Fruit fly (Drosophila melanogaster): ENCODE measurements around the gene CG34177.

Gene CG34177

dm6 chr2L:4422154-4422553, 11.6 kb upstream of the CG34177 start (continued):
- TF ChIP-seq CG42726 (GFP tag; IDR thresholded peaks at IDR 0.05; ENCODE audit: partially characterized antibody) (no peak), CG3838 (GFP tag; optimal IDR thresholded peaks at IDR 0.05) (no peak), Bgb (GFP tag; IDR thresholded peaks at IDR 0.05; ENCODE audit: partially characterized antibody) (no peak), sens (GFP tag) (peak; percentile 3), emc (GFP tag; optimal IDR thresholded peaks at IDR 0.05) (no peak), mam (GFP tag; optimal IDR thresholded peaks at IDR 0.05) (no peak), bbx (GFP tag; IDR thresholded peaks at IDR 0.05; ENCODE audit: partially characterized antibody) (no peak), CG15011 (GFP tag; optimal IDR thresholded peaks at IDR 0.05) (no peak), Meics (GFP tag; optimal IDR thresholded peaks at IDR 0.05) (no peak), CG2120 (GFP tag; optimal IDR thresholded peaks at IDR 0.05) (peak; percentile 34), lilli (GFP tag; optimal IDR thresholded peaks at IDR 0.05) (peak; percentile 5), Ptx1 (GFP tag; IDR thresholded peaks at IDR 0.05) (peak; percentile 33; the same call in 1 of the 2 replicates), nom (GFP tag; optimal IDR thresholded peaks at IDR 0.05) (no peak), CG32532 (GFP tag; IDR thresholded peaks at IDR 0.05) (peak; percentile 18; the same call in 1 of the 2 replicates), btn (GFP tag; optimal IDR thresholded peaks at IDR 0.05) (no peak), CG31388 (GFP tag; optimal IDR thresholded peaks at IDR 0.05) (no peak), BtbVII (GFP tag; optimal IDR thresholded peaks at IDR 0.05) (no peak), tio (GFP tag; optimal IDR thresholded peaks at IDR 0.05) (no peak), CG8924 (tag; optimal IDR thresholded peaks at IDR 0.05) (no peak), jumu (GFP tag; optimal IDR thresholded peaks at IDR 0.05) (no peak), disco-r (GFP tag; optimal IDR thresholded peaks at IDR 0.05) (no peak), slp2 (GFP tag; optimal IDR thresholded peaks at IDR 0.05) (no peak), unc-4 (GFP tag; IDR thresholded peaks at IDR 0.05; ENCODE audit: partially characterized antibody) (no peak), prd (optimal IDR thresholded peaks at IDR 0.05) (no peak), prd (GFP tag; IDR thresholded peaks at IDR 0.05) (peak; percentile 28; the same call in 1 of the 3 replicates), az2 (GFP tag; optimal IDR thresholded peaks at IDR 0.05) (no peak), pho (GFP tag; optimal IDR thresholded peaks at IDR 0.05) (no peak), trem (tag; optimal IDR thresholded peaks at IDR 0.05) (no peak), CG11093 (GFP tag; IDR thresholded peaks at IDR 0.05) (no peak), jing (GFP tag; optimal IDR thresholded peaks at IDR 0.05) (no peak), onecut (GFP tag; IDR thresholded peaks at IDR 0.05) (no peak), D19B (GFP tag; optimal IDR thresholded peaks at IDR 0.05) (peak; percentile 66), CG9727 (GFP tag; optimal IDR thresholded peaks at IDR 0.05) (no peak), Six4 (GFP tag; optimal IDR thresholded peaks at IDR 0.05) (no peak), pnt (GFP tag; optimal IDR thresholded peaks at IDR 0.05) (no peak), CG2875 (GFP tag; optimal IDR thresholded peaks at IDR 0.05) (no peak), repo (GFP tag; optimal IDR thresholded peaks at IDR 0.05) (no peak), Hmr (GFP tag; optimal IDR thresholded peaks at IDR 0.05) (peak; percentile 31)

DNA sequence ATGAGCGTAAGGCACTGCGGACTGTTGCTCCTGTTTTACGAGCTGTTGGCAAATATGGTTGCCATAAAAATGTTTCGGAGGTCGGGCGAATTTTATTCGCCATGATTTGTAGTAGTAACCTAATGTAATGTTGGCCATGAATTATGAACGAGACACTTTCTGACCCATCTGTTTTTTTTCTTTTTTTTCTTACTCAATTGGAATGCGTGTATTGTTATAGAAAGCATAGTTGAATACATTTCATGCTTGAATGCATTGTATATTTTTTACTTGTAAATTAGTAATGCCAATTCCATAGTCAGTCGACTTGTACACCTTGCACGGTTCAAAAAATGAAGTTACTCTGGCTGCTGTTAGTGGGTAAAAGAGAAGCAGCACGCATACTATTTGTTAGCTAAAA, 3.8 kb downstream of the CG34177 start, which contains the start of gene CG43056:
CG43056 (plus strand) TSS at position 301 of the 400 bp plus-strand sequence.
- TF ChIP-seq CG4854 (GFP tag; optimal IDR thresholded peaks at IDR 0.05) (no peak), scrt (GFP tag; optimal IDR thresholded peaks at IDR 0.05) (peak; percentile 13), CG3065 (GFP tag; optimal IDR thresholded peaks at IDR 0.05) (no peak)

All from whole organism, embryonic.